Worm (Caenorhabditis elegans) whole organism, midembryonic: ENCODE results near the gene C04G2.5.

Experiments
- T22C8.4 ChIP-seq: fragments of 200-800 bp; sonication (Bioruptor generic); IDR thresholded peaks from 2 replicates; pipeline ENCODE4 v1.3.6; 2022; ENCODE audit warnings: missing genetic modification characterization, missing compliant biosample characterization
- cog-1 ChIP-seq: sonication (generic microtip); optimal IDR thresholded peaks from 2 replicates; lab custom pipeline; 2016; ENCODE audit warnings: missing genetic modification characterization, missing compliant biosample characterization
- flt-1 ChIP-seq: fragments of 200-800 bp; sonication (Bioruptor generic); IDR thresholded peaks from 2 replicates; pipeline ENCODE4 v1.3.6; 2022; ENCODE audit warnings: missing genetic modification characterization, missing compliant biosample characterization
- klf-2 ChIP-seq: fragments of 200-800 bp; sonication (Bioruptor generic); conservative IDR thresholded peaks from 2 replicates; pipeline ENCODE4 v1.3.6; 2022; ENCODE audit warnings: missing genetic modification reagents, missing genetic modification characterization, missing compliant biosample characterization
- med-1 ChIP-seq: sonication (generic microtip); optimal IDR thresholded peaks from 2 replicates; lab custom pipeline; 2017; ENCODE audit warnings: missing genetic modification characterization, mild to moderate bottlenecking, missing compliant biosample characterization, antibody characterized with exemption, missing genetic modification reagents; ENCODE audit not compliant: insufficient read depth
- ref-1 ChIP-seq: fragments of 200-800 bp; sonication (Bioruptor generic); conservative IDR thresholded peaks from 2 replicates; pipeline ENCODE4 v1.3.6; 2022; ENCODE audit warnings: missing genetic modification reagents, missing genetic modification characterization, missing compliant biosample characterization
- tab-1 ChIP-seq: fragments of 200-800 bp; sonication (Bioruptor generic); IDR thresholded peaks from 2 replicates; pipeline ENCODE4 v1.3.6; 2022; ENCODE audit warnings: missing genetic modification characterization, missing compliant biosample characterization
- ztf-23 ChIP-seq: fragments of 200-800 bp; sonication (Bioruptor generic); IDR thresholded peaks from 2 replicates; pipeline ENCODE4 v1.3.6; 2022; ENCODE audit warnings: missing genetic modification reagents, missing genetic modification characterization, missing compliant biosample characterization
- ztf-29 ChIP-seq: fragments of 200-800 bp; sonication (Bioruptor generic); IDR thresholded peaks from 2 replicates; pipeline ENCODE4 v1.3.6; 2022; ENCODE audit warnings: missing genetic modification reagents, missing genetic modification characterization, missing compliant biosample characterization

DNA sequence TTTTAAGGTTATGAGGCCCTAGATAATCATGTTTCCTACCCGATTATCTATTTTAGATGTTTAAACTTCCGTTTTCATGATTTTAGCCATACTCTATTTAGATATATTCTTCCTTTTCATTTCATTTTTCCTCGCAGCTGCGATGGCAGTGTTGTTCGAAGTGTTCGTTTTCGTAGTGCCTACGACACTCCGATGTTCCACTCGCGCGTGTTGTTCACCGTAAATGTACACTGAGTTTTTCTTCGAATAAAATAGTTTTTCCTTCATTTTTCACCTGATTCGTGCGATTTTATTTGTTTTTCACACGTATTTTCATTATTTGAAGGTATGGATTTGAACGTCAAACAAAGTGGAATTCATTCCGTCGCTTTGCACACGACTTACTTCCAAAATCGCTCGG lies 1.8 kb upstream of the C04G2.5 start, which contains the start of gene dis-3:
- no peak for TF ChIP-seq T22C8.4 (GFP tag; lab: Robert Waterston, UW)
- TF ChIP-seq flt-1 (GFP tag; lab: Robert Waterston, UW), result no peak
- TF ChIP-seq ztf-23 (GFP tag; lab: Robert Waterston, UW), result no peak
- TF ChIP-seq med-1 (GFP tag; lab: Kevin White, UChicago), result no peak
- TF ChIP-seq klf-2 (GFP tag; lab: Robert Waterston, UW), result no peak
- no peak for TF ChIP-seq tab-1 (GFP tag; lab: Robert Waterston, UW)
- TF ChIP-seq ztf-29, result no peak
- no peak for TF ChIP-seq ref-1 (GFP tag; lab: Robert Waterston, UW)
- no peak for TF ChIP-seq cog-1 (tag; lab: Kevin White, UChicago)
